Fruit fly (Drosophila melanogaster) whole organism: ENCODE data around the gene CG33290.

Source experiments
- CG8478 ChIP-seq: fragments of >200 bp; optimal IDR thresholded peaks from 2 replicates; lab custom pipeline; 2018; ENCODE audit warnings: inconsistent platforms
- Dll ChIP-seq: fragments of >200 bp; optimal IDR thresholded peaks from 2 replicates; lab custom pipeline; 2017
- EcR ChIP-seq, 2 experiments: fragments of >200 bp; optimal IDR thresholded peaks; 2 replicates each; lab custom pipeline; 2017; ENCODE audit warnings: missing biosample characterization in 2 of 2, missing genetic modification characterization in 2 of 2, missing genetic modification reagents in 2 of 2
- pan ChIP-seq: fragments of >200 bp; optimal IDR thresholded peaks from 2 replicates; lab custom pipeline; 2017
- psq ChIP-seq: fragments of >200 bp; optimal IDR thresholded peaks from 2 replicates; lab custom pipeline; 2017
- usp ChIP-seq: fragments of >200 bp; optimal IDR thresholded peaks from 2 replicates; lab custom pipeline; 2017; ENCODE audit warnings: missing biosample characterization, missing genetic modification characterization, mixed read lengths

The CG33290 gene

dm6 chr3L:21515823-21516715, 26.1 kb upstream of the CG33290 start, which contains the start of the genes SAK and Cdk12:
Gene SAK, minus strand, starts transcription at chr3L:21515887.
Gene Cdk12, plus strand, starts transcription at chr3L:21516306.
- TF ChIP-seq pan (lab: Kevin White, UChicago) (no peak), usp (GFP tag; lab: Kevin White, UChicago) (no peak), psq (lab: Kevin White, UChicago) (no peak), CG8478 (no peak), EcR (GFP tag; optimal IDR thresholded peaks at IDR 0.05; lab: Kevin White, UChicago) (no peak), Dll (lab: Kevin White, UChicago) (no peak)

- TF ChIP-seq EcR (GFP tag; optimal IDR thresholded peaks at IDR 0.05; lab: Kevin White, UChicago) (no peak), usp (GFP tag; lab: Kevin White, UChicago) (no peak), Dll (lab: Kevin White, UChicago) (no peak), pan (lab: Kevin White, UChicago) (no peak), CG8478 (no peak), psq (lab: Kevin White, UChicago) (no peak)
Measured at dm6 chr3L:21516716-21517266, 25.4 kb upstream of the CG33290 start.

dm6 chr3L:21518345-21518744, 23.8 kb upstream of the CG33290 start:
- TF ChIP-seq CG8478 = no peak
- TF ChIP-seq pan (lab: Kevin White, UChicago) = no peak
- no peak for TF ChIP-seq Dll (lab: Kevin White, UChicago)
- no peak for TF ChIP-seq usp (GFP tag; lab: Kevin White, UChicago)
- TF ChIP-seq psq (lab: Kevin White, UChicago) = no peak
- no peak for TF ChIP-seq EcR (GFP tag; optimal IDR thresholded peaks at IDR 0.05; lab: Kevin White, UChicago)

- TF ChIP-seq pan (lab: Kevin White, UChicago) = no peak
- TF ChIP-seq usp (GFP tag; lab: Kevin White, UChicago) = no peak
- no peak for TF ChIP-seq CG8478
- no peak for TF ChIP-seq EcR (GFP tag; optimal IDR thresholded peaks at IDR 0.05; lab: Kevin White, UChicago)
- TF ChIP-seq Dll (lab: Kevin White, UChicago) = no peak
- no peak for TF ChIP-seq psq (lab: Kevin White, UChicago)
Measured at dm6 chr3L:21523059-21523836, 18.9 kb upstream of the CG33290 start, which contains the start of gene CG7611. Gene CG7611, plus strand, starts transcription at chr3L:21523186.

- no peak for TF ChIP-seq Dll (lab: Kevin White, UChicago)
Measured at dm6 chr3L:21524071-21524889, 17.9 kb upstream of the CG33290 start.

- no peak for TF ChIP-seq psq (lab: Kevin White, UChicago)
- no peak for TF ChIP-seq pan (lab: Kevin White, UChicago)
- TF ChIP-seq usp (GFP tag; lab: Kevin White, UChicago) = no peak
- no peak for TF ChIP-seq Dll (lab: Kevin White, UChicago)
- no peak for TF ChIP-seq CG8478
- TF ChIP-seq EcR (GFP tag; optimal IDR thresholded peaks at IDR 0.05; lab: Kevin White, UChicago) = no peak
Measured at dm6 chr3L:21529108-21529507, 13.1 kb upstream of the CG33290 start, which contains the start of gene Arv1. Gene Arv1, minus strand, starts transcription at chr3L:21529333.

dm6 chr3L:21533270-21533948, 8.8 kb upstream of the CG33290 start, which contains the start of gene Mkrn1:
Gene Mkrn1, minus strand, starts transcription at chr3L:21533713.
- no peak for TF ChIP-seq psq (lab: Kevin White, UChicago)
- no peak for TF ChIP-seq CG8478
- TF ChIP-seq pan (lab: Kevin White, UChicago) = no peak
- no peak for TF ChIP-seq usp (GFP tag; lab: Kevin White, UChicago)
- no peak for TF ChIP-seq EcR (GFP tag; optimal IDR thresholded peaks at IDR 0.05; lab: Kevin White, UChicago)
- no peak for TF ChIP-seq Dll (lab: Kevin White, UChicago)

- TF ChIP-seq EcR (GFP tag; optimal IDR thresholded peaks at IDR 0.05; lab: Kevin White, UChicago) (no peak), pan (lab: Kevin White, UChicago) (no peak), Dll (lab: Kevin White, UChicago) (no peak), CG8478 (no peak), psq (lab: Kevin White, UChicago) (no peak), usp (GFP tag; lab: Kevin White, UChicago) (no peak)
Measured at dm6 chr3L:21534360-21534759, 7.8 kb upstream of the CG33290 start, which contains the start of gene ppk5. Gene ppk5, plus strand, starts transcription at chr3L:21534660.

- TF ChIP-seq Dll (lab: Kevin White, UChicago) (no peak), usp (GFP tag; lab: Kevin White, UChicago) (no peak), psq (lab: Kevin White, UChicago) (no peak), CG8478 (no peak), pan (lab: Kevin White, UChicago) (no peak), EcR (GFP tag; optimal IDR thresholded peaks at IDR 0.05; lab: Kevin White, UChicago) (no peak)
Measured at dm6 chr3L:21536857-21537256, 5.3 kb upstream of the CG33290 start, which contains the start of gene Rpn10. Gene Rpn10, plus strand, starts transcription at chr3L:21537000.

- no peak for TF ChIP-seq psq (lab: Kevin White, UChicago)
- TF ChIP-seq CG8478 = no peak
- TF ChIP-seq Dll (lab: Kevin White, UChicago) = no peak
- TF ChIP-seq usp (GFP tag; lab: Kevin White, UChicago) = no peak
- no peak for TF ChIP-seq EcR (GFP tag; optimal IDR thresholded peaks at IDR 0.05; lab: Kevin White, UChicago)
- TF ChIP-seq pan (lab: Kevin White, UChicago) = no peak
Measured at dm6 chr3L:21538893-21539244, 3.3 kb upstream of the CG33290 start.
